Fruit fly (Drosophila melanogaster) whole organism, embryonic: ENCODE measurements around the gene CG13258.

ENCODE experiments used
- Asciz ChIP-seq: fragments of 200-800 bp; sonication (Bioruptor generic); optimal IDR thresholded peaks from 2 replicates; lab custom pipeline; 2017; ENCODE audit warnings: missing biosample characterization, mild to moderate bottlenecking, missing genetic modification characterization, missing genetic modification reagents
- B-H2 ChIP-seq: fragments of 200-800 bp; sonication (Bioruptor generic); optimal IDR thresholded peaks from 2 replicates; lab custom pipeline; 2018; ENCODE audit warnings: missing biosample characterization, mild to moderate bottlenecking, missing genetic modification characterization
- C15 ChIP-seq: fragments of 200-800 bp; sonication (Bioruptor generic); IDR thresholded peaks from 3 replicates; pipeline ENCODE4 v1.3.6; 2022; ENCODE audit warnings: missing biosample characterization, missing genetic modification characterization
- CG10274 ChIP-seq: fragments of 200-800 bp; sonication (Bioruptor generic); optimal IDR thresholded peaks from 3 replicates; lab custom pipeline; 2017; ENCODE audit warnings: missing biosample characterization, mild to moderate bottlenecking, missing genetic modification characterization
- CG12219 ChIP-seq: fragments of 200-800 bp; sonication (Bioruptor generic); optimal IDR thresholded peaks from 3 replicates; lab custom pipeline; 2018; ENCODE audit warnings: missing biosample characterization, mild to moderate bottlenecking, missing genetic modification characterization
- CG1603 ChIP-seq: fragments of 200-800 bp; sonication (Bioruptor generic); optimal IDR thresholded peaks from 2 replicates; lab custom pipeline; 2019; ENCODE audit warnings: missing biosample characterization, mild to moderate bottlenecking, missing genetic modification characterization, moderate library complexity
- CG1647 ChIP-seq: fragments of 200-800 bp; sonication (Bioruptor generic); optimal IDR thresholded peaks from 3 replicates; lab custom pipeline; 2016; ENCODE audit warnings: missing biosample characterization, missing genetic modification characterization
- CG16863 ChIP-seq: fragments of 200-800 bp; sonication (Bioruptor generic); optimal IDR thresholded peaks from 3 replicates; lab custom pipeline; 2016; ENCODE audit warnings: missing biosample characterization, missing genetic modification characterization
- CG17385 ChIP-seq: fragments of 200-800 bp; sonication (Bioruptor generic); optimal IDR thresholded peaks from 3 replicates; lab custom pipeline; 2018; ENCODE audit warnings: missing biosample characterization, mild to moderate bottlenecking, missing genetic modification characterization
- CG18619 ChIP-seq: fragments of 200-800 bp; sonication (Bioruptor generic); optimal IDR thresholded peaks from 3 replicates; lab custom pipeline; 2017; ENCODE audit warnings: missing biosample characterization, mild to moderate bottlenecking, missing genetic modification characterization
- CG3281 ChIP-seq: fragments of 200-800 bp; sonication (Bioruptor generic); optimal IDR thresholded peaks from 3 replicates; lab custom pipeline; 2017; ENCODE audit warnings: missing biosample characterization, mild to moderate bottlenecking, missing genetic modification characterization
- CG33557 ChIP-seq: fragments of 200-800 bp; sonication (Bioruptor generic); optimal IDR thresholded peaks from 2 replicates; lab custom pipeline; 2019; ENCODE audit warnings: missing biosample characterization, mild to moderate bottlenecking, missing genetic modification characterization, moderate library complexity
- CG3838 ChIP-seq: fragments of 200-800 bp; sonication (Bioruptor generic); optimal IDR thresholded peaks from 3 replicates; lab custom pipeline; 2016; ENCODE audit warnings: missing biosample characterization, missing genetic modification characterization
- CG4730 ChIP-seq: fragments of 200-800 bp; sonication (Bioruptor generic); IDR thresholded peaks from 2 replicates; pipeline ENCODE4 v1.3.6; 2022; ENCODE audit warnings: missing biosample characterization, missing genetic modification characterization
- CG6175 ChIP-seq: fragments of 200-800 bp; sonication (Bioruptor generic); IDR thresholded peaks from 3 replicates; pipeline ENCODE4 v1.3.6; 2022; ENCODE audit warnings: missing biosample characterization, missing genetic modification characterization
- CG6683 ChIP-seq: fragments of 200-800 bp; sonication (Bioruptor generic); optimal IDR thresholded peaks from 2 replicates; lab custom pipeline; 2017; ENCODE audit warnings: missing biosample characterization, mild to moderate bottlenecking, missing genetic modification characterization, missing genetic modification reagents
- CG6765 ChIP-seq: fragments of 200-800 bp; sonication (Bioruptor generic); optimal IDR thresholded peaks from 3 replicates; lab custom pipeline; 2017; ENCODE audit warnings: missing biosample characterization, mild to moderate bottlenecking, missing genetic modification characterization
- CG7556 ChIP-seq: fragments of 200-800 bp; sonication (Bioruptor generic); optimal IDR thresholded peaks from 2 replicates; lab custom pipeline; 2017; ENCODE audit warnings: missing biosample characterization, mild to moderate bottlenecking, missing genetic modification characterization
- CG9609 ChIP-seq: fragments of 200-800 bp; sonication (Bioruptor generic); optimal IDR thresholded peaks from 3 replicates; lab custom pipeline; 2016; ENCODE audit warnings: missing biosample characterization, missing genetic modification characterization
- CHES-1-like ChIP-seq: fragments of 200-800 bp; sonication (Bioruptor generic); optimal IDR thresholded peaks from 2 replicates; lab custom pipeline; 2016; ENCODE audit warnings: missing biosample characterization, missing genetic modification characterization
- Deaf1 ChIP-seq: fragments of 200-800 bp; optimal IDR thresholded peaks from 3 replicates; lab custom pipeline; 2019; ENCODE audit warnings: missing biosample characterization, mild to moderate bottlenecking, missing genetic modification characterization, moderate library complexity
- Doc2 ChIP-seq: fragments of 200-800 bp; sonication (Bioruptor generic); IDR thresholded peaks from 2 replicates; pipeline ENCODE4 v1.3.6; 2022; ENCODE audit warnings: missing biosample characterization, missing genetic modification characterization
- Ets97D ChIP-seq: fragments of 200-800 bp; sonication (Bioruptor generic); optimal IDR thresholded peaks from 3 replicates; lab custom pipeline; 2016; ENCODE audit warnings: missing biosample characterization, missing genetic modification characterization
- Gug ChIP-seq: fragments of 200-800 bp; sonication (Bioruptor generic); IDR thresholded peaks from 4 replicates; pipeline ENCODE4 v1.3.6; 2022; ENCODE audit warnings: missing biosample characterization, missing genetic modification characterization
- HLH3B ChIP-seq: fragments of 200-800 bp; sonication (Bioruptor generic); IDR thresholded peaks from 2 replicates; pipeline ENCODE4 v1.3.6; 2022; ENCODE audit warnings: missing biosample characterization, missing genetic modification characterization
- HLH4C ChIP-seq: fragments of 200-800 bp; sonication (Bioruptor generic); IDR thresholded peaks from 3 replicates; pipeline ENCODE4 v1.3.6; 2022; ENCODE audit warnings: missing biosample characterization, missing genetic modification characterization; ENCODE audit not compliant: partially characterized antibody
- Max ChIP-seq: fragments of 200-800 bp; sonication (Bioruptor generic); optimal IDR thresholded peaks from 2 replicates; lab custom pipeline; 2016; ENCODE audit warnings: missing biosample characterization, mild to moderate bottlenecking, missing genetic modification characterization
- NK7.1 ChIP-seq: fragments of 200-800 bp; sonication (Bioruptor generic); optimal IDR thresholded peaks from 3 replicates; lab custom pipeline; 2016; ENCODE audit warnings: missing biosample characterization, missing genetic modification characterization
- Nf-YB ChIP-seq: fragments of 200-800 bp; sonication (Bioruptor generic); optimal IDR thresholded peaks from 3 replicates; lab custom pipeline; 2019; ENCODE audit warnings: missing biosample characterization, mild to moderate bottlenecking, missing genetic modification characterization, moderate library complexity
- Spps ChIP-seq: fragments of 200-800 bp; sonication (Bioruptor generic); optimal IDR thresholded peaks from 2 replicates; lab custom pipeline; 2018; ENCODE audit warnings: missing biosample characterization, mild to moderate bottlenecking, missing genetic modification characterization
- Ssrp ChIP-seq: fragments of 200-800 bp; sonication (Bioruptor generic); optimal IDR thresholded peaks from 2 replicates; lab custom pipeline; 2018; ENCODE audit warnings: missing biosample characterization, mild to moderate bottlenecking, missing genetic modification characterization, moderate library complexity
- ac ChIP-seq: fragments of 200-800 bp; sonication (Bioruptor generic); optimal IDR thresholded peaks from 3 replicates; lab custom pipeline; 2017; ENCODE audit warnings: missing biosample characterization, mild to moderate bottlenecking, missing genetic modification characterization
- dysf ChIP-seq: fragments of 200-800 bp; sonication (Bioruptor generic); IDR thresholded peaks from 3 replicates; pipeline ENCODE4 v1.3.6; 2022; ENCODE audit warnings: missing biosample characterization, missing genetic modification characterization
- emc ChIP-seq: fragments of 200-800 bp; sonication (Bioruptor generic); optimal IDR thresholded peaks from 2 replicates; lab custom pipeline; 2016; ENCODE audit warnings: missing biosample characterization, missing genetic modification characterization
- en ChIP-seq: fragments of 200-800 bp; sonication (Bioruptor generic); optimal IDR thresholded peaks from 2 replicates; lab custom pipeline; 2016; ENCODE audit warnings: missing biosample characterization, missing genetic modification characterization
- eve ChIP-seq, 2 experiments: fragments of >200 bp; optimal IDR thresholded peaks; 2 replicates each; lab custom pipeline; 2017; ENCODE audit warnings: missing biosample characterization in 2 of 2, missing genetic modification characterization in 2 of 2
- gce ChIP-seq: fragments of 200-800 bp; sonication (Bioruptor generic); IDR thresholded peaks from 3 replicates; pipeline ENCODE4 v1.3.6; 2022; ENCODE audit warnings: missing biosample characterization, missing genetic modification characterization
- gsb-n ChIP-seq: fragments of 200-800 bp; sonication (Bioruptor generic); optimal IDR thresholded peaks from 3 replicates; lab custom pipeline; 2018; ENCODE audit warnings: missing biosample characterization, mild to moderate bottlenecking, missing genetic modification characterization
- kay ChIP-seq: fragments of 200-800 bp; sonication (Bioruptor generic); optimal IDR thresholded peaks from 2 replicates; lab custom pipeline; 2016; ENCODE audit warnings: missing biosample characterization, missing genetic modification characterization
- knrl ChIP-seq: fragments of 200-800 bp; sonication (Bioruptor generic); IDR thresholded peaks from 3 replicates; pipeline ENCODE4 v1.3.6; 2022; ENCODE audit warnings: missing biosample characterization, missing genetic modification characterization; ENCODE audit not compliant: partially characterized antibody
- lab ChIP-seq: fragments of 200-800 bp; sonication (Bioruptor generic); optimal IDR thresholded peaks from 3 replicates; lab custom pipeline; 2017; ENCODE audit warnings: missing biosample characterization, missing genetic modification characterization, mild to moderate bottlenecking, moderate library complexity, missing genetic modification reagents
- lmd ChIP-seq: fragments of 200-800 bp; sonication (Bioruptor generic); IDR thresholded peaks from 2 replicates; pipeline ENCODE4 v1.3.6; 2022; ENCODE audit warnings: missing biosample characterization, missing genetic modification characterization
- p53 ChIP-seq: fragments of 200-800 bp; sonication (Bioruptor generic); optimal IDR thresholded peaks from 2 replicates; lab custom pipeline; 2016; ENCODE audit warnings: missing biosample characterization, missing genetic modification characterization
- prd ChIP-seq, 3 experiments: fragments of >200 bp in 2 of 3; fragments of 200-800 bp in 1 of 3; sonication (Bioruptor generic) in 1 of 3; optimal IDR thresholded peaks in 2 of 3; IDR thresholded peaks in 1 of 3; 2 replicates in 2 of 3; 3 replicates in 1 of 3; pipeline versions ENCODE4 v1.3.6 to Lab custom; 2017 to 2022; ENCODE audit warnings: missing biosample characterization in 1 of 3, missing genetic modification characterization in 1 of 3
- pros ChIP-seq: fragments of 200-800 bp; sonication (Bioruptor generic); optimal IDR thresholded peaks from 3 replicates; lab custom pipeline; 2019; ENCODE audit warnings: missing biosample characterization, mild to moderate bottlenecking, missing genetic modification characterization, moderate library complexity
- sc ChIP-seq, 3 experiments: fragments of >200 bp in 2 of 3; fragments of 200-800 bp in 1 of 3; sonication (Bioruptor generic) in 1 of 3; optimal IDR thresholded peaks; 2 replicates in 2 of 3; 3 replicates in 1 of 3; lab custom pipeline; 2017; ENCODE audit warnings: mild to moderate bottlenecking in 1 of 3, missing biosample characterization in 1 of 3, missing genetic modification characterization in 1 of 3, missing genetic modification reagents in 1 of 3
- sima ChIP-seq: fragments of 200-800 bp; sonication (Bioruptor generic); optimal IDR thresholded peaks from 2 replicates; lab custom pipeline; 2016; ENCODE audit warnings: missing biosample characterization, missing genetic modification characterization
- ssp ChIP-seq: fragments of 200-800 bp; sonication (Bioruptor generic); IDR thresholded peaks from 2 replicates; pipeline ENCODE4 v1.3.6; 2022; ENCODE audit warnings: missing biosample characterization, missing genetic modification characterization

CG13258 gene

dm6 chr2L:16307026-16307703 is 14.3 kb upstream of the CG13258 start, which contains the start of the genes CG5861 and Syx5 (continued):
- no peak for TF ChIP-seq ac (GFP tag; lab: Kevin White, UChicago)
- TF ChIP-seq Ssrp: peak; percentile 37
- TF ChIP-seq gce (GFP tag; lab: Robert Waterston, UW): no peak
- peak; percentile 81 for TF ChIP-seq lab (GFP tag; lab: Kevin White, UChicago)
- no peak for TF ChIP-seq CG6683 (GFP tag; lab: Kevin White, UChicago)
- TF ChIP-seq Max (GFP tag; lab: Kevin White, UChicago): peak; percentile 45
- TF ChIP-seq en (GFP tag; lab: Kevin White, UChicago): no peak
- 0 out of 2 replicates have a peak, but pooled peaks have one; percentile 28 for TF ChIP-seq ssp (GFP tag; lab: Robert Waterston, UW)
- peak; percentile 51 for TF ChIP-seq CG7556 (GFP tag; lab: Kevin White, UChicago)
- peak; percentile 5 for TF ChIP-seq Nf-YB (GFP tag; lab: Kevin White, UChicago)
- no peak for TF ChIP-seq sima
- no peak for TF ChIP-seq CG10274 (GFP tag; lab: Kevin White, UChicago)
- no peak for TF ChIP-seq C15
- TF ChIP-seq p53 (GFP tag; lab: Kevin White, UChicago): no peak
- TF ChIP-seq CG33557: peak; percentile 59
- no peak for TF ChIP-seq prd (optimal IDR thresholded peaks at IDR 0.05; lab: Kevin White, UChicago)
- peak; percentile 67 for TF ChIP-seq prd (GFP tag; IDR thresholded peaks at IDR 0.05; lab: Robert Waterston, UW)
- no peak for TF ChIP-seq pros (GFP tag; lab: Kevin White, UChicago)
- TF ChIP-seq CG6175 (GFP tag; lab: Robert Waterston, UW): no peak
- peak; percentile 23 for TF ChIP-seq kay (GFP tag; lab: Kevin White, UChicago)
- TF ChIP-seq CG18619: peak; percentile 43
- peak; percentile 46 for TF ChIP-seq CG17385 (GFP tag; lab: Kevin White, UChicago)
- peak; percentile 17 for TF ChIP-seq gsb-n (tag; lab: Kevin White, UChicago)
- no peak for TF ChIP-seq CG1603
- TF ChIP-seq CG6765 (GFP tag; lab: Kevin White, UChicago): peak; percentile 17
- peak; percentile 52; the same call in 1 of the 2 replicates for TF ChIP-seq lmd (GFP tag; lab: Robert Waterston, UW)
- peak; percentile 88 for TF ChIP-seq knrl (GFP tag; lab: Robert Waterston, UW)
- peak; percentile 40; the same call in 1 of the 2 replicates for TF ChIP-seq HLH3B (GFP tag; lab: Robert Waterston, UW)
- no peak for TF ChIP-seq CG12219 (GFP tag; lab: Kevin White, UChicago)
- peak; percentile 76 for TF ChIP-seq B-H2 (GFP tag; lab: Kevin White, UChicago)
- TF ChIP-seq CG4730 (GFP tag; lab: Robert Waterston, UW): peak; percentile 54; the same call in 1 of the 2 replicates
- TF ChIP-seq CG16863 (GFP tag; lab: Kevin White, UChicago): no peak
- TF ChIP-seq Doc2 (GFP tag; lab: Robert Waterston, UW): no peak
- TF ChIP-seq Deaf1: no peak
- peak; percentile 60; the same call in 2 of the 4 replicates for TF ChIP-seq Gug (GFP tag; lab: Robert Waterston, UW)
- TF ChIP-seq emc (GFP tag; lab: Kevin White, UChicago): no peak
- peak; percentile 91 for TF ChIP-seq HLH4C (GFP tag; lab: Robert Waterston, UW)
- peak; percentile 14 for TF ChIP-seq Asciz
- 0 out of 3 replicates have a peak, but pooled peaks have one; percentile 24 for TF ChIP-seq dysf
- TF ChIP-seq CHES-1-like (GFP tag; lab: Kevin White, UChicago): no peak
- no peak for TF ChIP-seq NK7.1 (GFP tag; lab: Kevin White, UChicago)
- no peak for TF ChIP-seq sc (optimal IDR thresholded peaks at IDR 0.05; lab: Kevin White, UChicago)
- TF ChIP-seq sc (GFP tag; optimal IDR thresholded peaks at IDR 0.05; lab: Kevin White, UChicago): no peak
- peak; percentile 32 for TF ChIP-seq Ets97D (GFP tag; lab: Kevin White, UChicago)
- TF ChIP-seq eve (GFP tag; optimal IDR thresholded peaks at IDR 0.05; lab: Kevin White, UChicago): no peak
- no peak for TF ChIP-seq Spps
- TF ChIP-seq CG3281 (GFP tag; lab: Kevin White, UChicago): peak; percentile 61
- no peak for TF ChIP-seq CG3838 (GFP tag; lab: Kevin White, UChicago)
- TF ChIP-seq CG1647 (GFP tag; lab: Kevin White, UChicago): no peak
- TF ChIP-seq CG9609: no peak
